ENCODE assay signal across 1 fruit fly cellular context in genomic region chrX:9664426-9664825, dm6.
TF ChIP-seq lines count a peak whose summit lies in the region.

No protein-coding gene starts in this region.

TF ChIP-seq in whole organism, embryonic, 481 proteins besides CTCF, POLR2A, EP300 and RAD21 (continued from another document and continues in another):
- TF ChIP-seq CG3281 (GFP tag; optimal IDR thresholded peaks at IDR 0.05; lab: Kevin White, UChicago), result peak; percentile 59
- TF ChIP-seq GATAe (GFP tag; conservative IDR thresholded peaks at IDR 0.05; lab: Robert Waterston, UW), result no peak
- TF ChIP-seq croc (GFP tag; conservative IDR thresholded peaks at IDR 0.05; lab: Robert Waterston, UW), result no peak
- TF ChIP-seq CG31388 (GFP tag; optimal IDR thresholded peaks at IDR 0.05; lab: Kevin White, UChicago), result no peak
- no peak for TF ChIP-seq eve (GFP tag; optimal IDR thresholded peaks at IDR 0.05; lab: Kevin White, UChicago)
- peak; percentile 58 for TF ChIP-seq Fer3 (tag; optimal IDR thresholded peaks at IDR 0.05; lab: Kevin White, UChicago)
- TF ChIP-seq Tbp (GFP tag; optimal IDR thresholded peaks at IDR 0.05; lab: Kevin White, UChicago), result no peak
- peak; percentile 42; the same call in 1 of the 3 replicates for TF ChIP-seq otp (GFP tag; IDR thresholded peaks at IDR 0.05; lab: Robert Waterston, UW)
- no peak for TF ChIP-seq Lim3 (GFP tag; IDR thresholded peaks at IDR 0.05; lab: Robert Waterston, UW)
- TF ChIP-seq yki (optimal IDR thresholded peaks at IDR 0.05; lab: Kevin White, UChicago), result no peak
- no peak for TF ChIP-seq CG12942 (GFP tag; optimal IDR thresholded peaks at IDR 0.05; lab: Kevin White, UChicago)
- peak; percentile 14 for TF ChIP-seq fd3F (GFP tag; optimal IDR thresholded peaks at IDR 0.05; lab: Kevin White, UChicago)
- TF ChIP-seq NC2β (GFP tag; optimal IDR thresholded peaks at IDR 0.05; lab: Kevin White, UChicago), result peak; percentile 12
- no peak for TF ChIP-seq dan (GFP tag; IDR thresholded peaks at IDR 0.05; lab: Robert Waterston, UW)
- TF ChIP-seq fd64A (GFP tag; optimal IDR thresholded peaks at IDR 0.05; lab: Kevin White, UChicago), result no peak
- no peak for TF ChIP-seq CG14965 (GFP tag; optimal IDR thresholded peaks at IDR 0.05; lab: Kevin White, UChicago; ENCODE audit: borderline replicate concordance)
- TF ChIP-seq gro (GFP tag; optimal IDR thresholded peaks at IDR 0.05; lab: Kevin White, UChicago), result no peak
- TF ChIP-seq ttk (GFP tag; IDR thresholded peaks at IDR 0.05; lab: Robert Waterston, UW), result no peak
- peak; percentile 51 for TF ChIP-seq CG13424 (tag; optimal IDR thresholded peaks at IDR 0.05; lab: Kevin White, UChicago)
- peak; percentile 48 for TF ChIP-seq CG12659 (GFP tag; optimal IDR thresholded peaks at IDR 0.05; lab: Kevin White, UChicago)
- no peak for TF ChIP-seq Max (GFP tag; optimal IDR thresholded peaks at IDR 0.05; lab: Kevin White, UChicago)
- 0 out of 2 replicates have a peak, but pooled peaks have one; percentile 12 for TF ChIP-seq al (GFP tag; IDR thresholded peaks at IDR 0.05; lab: Robert Waterston, UW)
- TF ChIP-seq Hmx (GFP tag; optimal IDR thresholded peaks at IDR 0.05; lab: Kevin White, UChicago), result no peak
- TF ChIP-seq bigmax (GFP tag; optimal IDR thresholded peaks at IDR 0.05; lab: Kevin White, UChicago), result no peak
- peak in 1 of 3 experiments; percentile 31 for TF ChIP-seq lola (GFP tag; optimal IDR thresholded peaks at IDR 0.05; lab: Kevin White, UChicago)
- peak; percentile 54 for TF ChIP-seq CG10979 (tag; optimal IDR thresholded peaks at IDR 0.05; lab: Kevin White, UChicago)
- peak; percentile 82 for TF ChIP-seq sens (GFP tag; lab: Kevin White, UChicago)
- no peak for TF ChIP-seq CG1603 (tag; optimal IDR thresholded peaks at IDR 0.05; lab: Kevin White, UChicago)
- TF ChIP-seq CG6813 (GFP tag; optimal IDR thresholded peaks at IDR 0.05; lab: Kevin White, UChicago), result peak; percentile 28
- peak; percentile 15 for TF ChIP-seq CG17802 (tag; optimal IDR thresholded peaks at IDR 0.05; lab: Kevin White, UChicago)
- TF ChIP-seq CG14667 (GFP tag; IDR thresholded peaks at IDR 0.05; lab: Robert Waterston, UW), result no peak
- TF ChIP-seq CG4854 (GFP tag; optimal IDR thresholded peaks at IDR 0.05; lab: Kevin White, UChicago), result no peak
- peak; percentile 62 for TF ChIP-seq CG18262 (tag; optimal IDR thresholded peaks at IDR 0.05; lab: Kevin White, UChicago)
- no peak for TF ChIP-seq sc (optimal IDR thresholded peaks at IDR 0.05; lab: Kevin White, UChicago)
- peak; percentile 22 for TF ChIP-seq sc (GFP tag; optimal IDR thresholded peaks at IDR 0.05; lab: Kevin White, UChicago)
- no peak for TF ChIP-seq toy (GFP tag; IDR thresholded peaks at IDR 0.05; lab: Robert Waterston, UW)
- TF ChIP-seq ind (GFP tag; optimal IDR thresholded peaks at IDR 0.05; lab: Kevin White, UChicago), result peak; percentile 41
- TF ChIP-seq CG8924 (tag; optimal IDR thresholded peaks at IDR 0.05; lab: Kevin White, UChicago), result peak; percentile 68
- TF ChIP-seq ftz-f1 (GFP tag; optimal IDR thresholded peaks at IDR 0.05; lab: Kevin White, UChicago), result no peak
- no peak for TF ChIP-seq Dfd (GFP tag; optimal IDR thresholded peaks at IDR 0.05; lab: Kevin White, UChicago)
- TF ChIP-seq Rfx (GFP tag; IDR thresholded peaks at IDR 0.05; lab: Robert Waterston, UW), result peak; percentile 58; the same call in 1 of the 2 replicates
- TF ChIP-seq Fer1 (GFP tag; optimal IDR thresholded peaks at IDR 0.05; lab: Kevin White, UChicago), result peak; percentile 59
- TF ChIP-seq inv (GFP tag; IDR thresholded peaks at IDR 0.05; lab: Robert Waterston, UW; ENCODE audit: partially characterized antibody), result no peak
- TF ChIP-seq CG1832 (GFP tag; optimal IDR thresholded peaks at IDR 0.05; lab: Kevin White, UChicago), result no peak
- peak; percentile 53 for TF ChIP-seq schlank (tag; optimal IDR thresholded peaks at IDR 0.05; lab: Kevin White, UChicago)
- TF ChIP-seq CG32767 (GFP tag; IDR thresholded peaks at IDR 0.05; lab: Robert Waterston, UW), result peak; percentile 33; the same call in 1 of the 2 replicates
- peak; percentile 36 for TF ChIP-seq Dek (tag; optimal IDR thresholded peaks at IDR 0.05; lab: Kevin White, UChicago)
- no peak for TF ChIP-seq oc (tag; optimal IDR thresholded peaks at IDR 0.05; lab: Kevin White, UChicago)
- TF ChIP-seq CG31365 (tag; optimal IDR thresholded peaks at IDR 0.05; lab: Kevin White, UChicago), result no peak
- no peak for TF ChIP-seq ash1 (GFP tag; optimal IDR thresholded peaks at IDR 0.05; lab: Kevin White, UChicago)
- TF ChIP-seq BtbVII (GFP tag; optimal IDR thresholded peaks at IDR 0.05; lab: Kevin White, UChicago), result no peak
- no peak for TF ChIP-seq cad (GFP tag; optimal IDR thresholded peaks at IDR 0.05; lab: Kevin White, UChicago)
- TF ChIP-seq ssp (GFP tag; IDR thresholded peaks at IDR 0.05; lab: Robert Waterston, UW), result no peak
- TF ChIP-seq CG4328 (GFP tag; optimal IDR thresholded peaks at IDR 0.05; lab: Kevin White, UChicago), result no peak
- peak; percentile 13 for TF ChIP-seq pho (GFP tag; optimal IDR thresholded peaks at IDR 0.05; lab: Kevin White, UChicago)
- peak; percentile 37 for TF ChIP-seq ewg (GFP tag; optimal IDR thresholded peaks at IDR 0.05; lab: Kevin White, UChicago)
- no peak for TF ChIP-seq Sry-δ (GFP tag; optimal IDR thresholded peaks at IDR 0.05; lab: Kevin White, UChicago)
- no peak for TF ChIP-seq Gug (GFP tag; IDR thresholded peaks at IDR 0.05; lab: Robert Waterston, UW)
- no peak for TF ChIP-seq CG8359 (GFP tag; optimal IDR thresholded peaks at IDR 0.05; lab: Kevin White, UChicago; ENCODE audit: borderline replicate concordance)
- TF ChIP-seq HmgZ (tag; optimal IDR thresholded peaks at IDR 0.05; lab: Kevin White, UChicago), result peak; percentile 25
- peak; percentile 14 for TF ChIP-seq shn (GFP tag; optimal IDR thresholded peaks at IDR 0.05; lab: Kevin White, UChicago)
- peak; percentile 44; the same call in 1 of the 2 replicates for TF ChIP-seq Atf6 (GFP tag; IDR thresholded peaks at IDR 0.05; lab: Robert Waterston, UW)
- TF ChIP-seq caup (GFP tag; optimal IDR thresholded peaks at IDR 0.05; lab: Kevin White, UChicago; ENCODE audit: severe bottlenecking), result peak; percentile 9
- TF ChIP-seq az2 (GFP tag; optimal IDR thresholded peaks at IDR 0.05; lab: Kevin White, UChicago), result peak; percentile 31
- TF ChIP-seq twi (tag; optimal IDR thresholded peaks at IDR 0.05; lab: Kevin White, UChicago), result no peak
- TF ChIP-seq Hr39 (optimal IDR thresholded peaks at IDR 0.05; lab: Kevin White, UChicago), result no peak
- peak; percentile 77 for TF ChIP-seq unpg (GFP tag; optimal IDR thresholded peaks at IDR 0.05; lab: Kevin White, UChicago)
- TF ChIP-seq nmo (GFP tag; optimal IDR thresholded peaks at IDR 0.05; lab: Kevin White, UChicago), result no peak
- TF ChIP-seq CG5180 (GFP tag; optimal IDR thresholded peaks at IDR 0.05; lab: Kevin White, UChicago), result no peak
- TF ChIP-seq CG8388 (GFP tag; optimal IDR thresholded peaks at IDR 0.05; lab: Kevin White, UChicago), result peak; percentile 67
- peak; percentile 18 for TF ChIP-seq CG1529 (GFP tag; optimal IDR thresholded peaks at IDR 0.05; lab: Kevin White, UChicago)
- TF ChIP-seq Blimp-1 (GFP tag; optimal IDR thresholded peaks at IDR 0.05; lab: Kevin White, UChicago), result no peak
- TF ChIP-seq HLH3B (GFP tag; IDR thresholded peaks at IDR 0.05; lab: Robert Waterston, UW), result 0 out of 2 replicates have a peak, but pooled peaks have one; percentile 39
- TF ChIP-seq CG12236 (GFP tag; optimal IDR thresholded peaks at IDR 0.05; lab: Kevin White, UChicago), result no peak
- no peak for TF ChIP-seq CG15514 (GFP tag; optimal IDR thresholded peaks at IDR 0.05; lab: Kevin White, UChicago)
- no peak for TF ChIP-seq CG15479 (GFP tag; optimal IDR thresholded peaks at IDR 0.05; lab: Kevin White, UChicago)
- peak; percentile 41 for TF ChIP-seq fd96Cb (tag; optimal IDR thresholded peaks at IDR 0.05; lab: Kevin White, UChicago)
- TF ChIP-seq Doc3 (GFP tag; IDR thresholded peaks at IDR 0.05; lab: Robert Waterston, UW; ENCODE audit: partially characterized antibody), result no peak
- no peak for TF ChIP-seq Abd-B (GFP tag; optimal IDR thresholded peaks at IDR 0.05; lab: Kevin White, UChicago)
- no peak for TF ChIP-seq Mad (GFP tag; optimal IDR thresholded peaks at IDR 0.05; lab: Kevin White, UChicago)
- no peak for TF ChIP-seq ham (GFP tag; IDR thresholded peaks at IDR 0.05; lab: Robert Waterston, UW)
- TF ChIP-seq CG4360 (GFP tag; IDR thresholded peaks at IDR 0.05; lab: Robert Waterston, UW), result no peak
- no peak for TF ChIP-seq CkIIα-i1 (GFP tag; IDR thresholded peaks at IDR 0.05; lab: Robert Waterston, UW)
- peak; percentile 38; the same call in 1 of the 2 replicates for TF ChIP-seq CG10366 (GFP tag; IDR thresholded peaks at IDR 0.05; lab: Robert Waterston, UW)
- peak; percentile 41 for TF ChIP-seq CG9817 (tag; optimal IDR thresholded peaks at IDR 0.05; lab: Kevin White, UChicago)
- no peak for TF ChIP-seq CG5953 (GFP tag; IDR thresholded peaks at IDR 0.05; lab: Robert Waterston, UW)
- peak; percentile 32 for TF ChIP-seq CG4820 (GFP tag; optimal IDR thresholded peaks at IDR 0.05; lab: Kevin White, UChicago)
- no peak for TF ChIP-seq CG16779 (GFP tag; IDR thresholded peaks at IDR 0.05; lab: Robert Waterston, UW)
- TF ChIP-seq pfk (GFP tag; optimal IDR thresholded peaks at IDR 0.05; lab: Kevin White, UChicago), result no peak
- TF ChIP-seq stwl (tag; optimal IDR thresholded peaks at IDR 0.05; lab: Kevin White, UChicago), result no peak
- peak; percentile 69 for TF ChIP-seq CG2120 (GFP tag; optimal IDR thresholded peaks at IDR 0.05; lab: Kevin White, UChicago)
- TF ChIP-seq HHEX (GFP tag; optimal IDR thresholded peaks at IDR 0.05; lab: Kevin White, UChicago), result peak; percentile 60
- no peak for TF ChIP-seq Dip2 (GFP tag; IDR thresholded peaks at IDR 0.05; lab: Robert Waterston, UW)
- no peak for TF ChIP-seq CG10321 (GFP tag; IDR thresholded peaks at IDR 0.05; lab: Robert Waterston, UW)
- TF ChIP-seq ci (GFP tag; IDR thresholded peaks at IDR 0.05; lab: Robert Waterston, UW), result peak; percentile 81
- TF ChIP-seq CG1233 (GFP tag; optimal IDR thresholded peaks at IDR 0.05; lab: Kevin White, UChicago), result peak; percentile 3
- TF ChIP-seq CG17912 (GFP tag; optimal IDR thresholded peaks at IDR 0.05; lab: Kevin White, UChicago), result no peak
- TF ChIP-seq slbo (GFP tag; IDR thresholded peaks at IDR 0.05; lab: Robert Waterston, UW), result peak; percentile 49
- TF ChIP-seq mirr (GFP tag; optimal IDR thresholded peaks at IDR 0.05; lab: Kevin White, UChicago), result no peak
- TF ChIP-seq Ets65A (GFP tag; lab: Kevin White, UChicago), result no peak
- peak; percentile 13 for TF ChIP-seq nerfin-1 (tag; optimal IDR thresholded peaks at IDR 0.05; lab: Kevin White, UChicago)
- TF ChIP-seq danr (GFP tag; IDR thresholded peaks at IDR 0.05; lab: Robert Waterston, UW), result no peak
- TF ChIP-seq NFAT (GFP tag; IDR thresholded peaks at IDR 0.05; lab: Robert Waterston, UW), result no peak
- TF ChIP-seq CG1792 (GFP tag; optimal IDR thresholded peaks at IDR 0.05; lab: Kevin White, UChicago), result peak; percentile 27
- peak; percentile 6 for TF ChIP-seq Spps (tag; optimal IDR thresholded peaks at IDR 0.05; lab: Kevin White, UChicago)
- TF ChIP-seq Sox102F (GFP tag; optimal IDR thresholded peaks at IDR 0.05; lab: Kevin White, UChicago), result no peak
- no peak for TF ChIP-seq cato (GFP tag; optimal IDR thresholded peaks at IDR 0.05; lab: Kevin White, UChicago; ENCODE audit: borderline replicate concordance)
- peak; percentile 46; the same call in 1 of the 2 replicates for TF ChIP-seq esg (GFP tag; conservative IDR thresholded peaks at IDR 0.05; lab: Robert Waterston, UW)
- TF ChIP-seq chinmo (GFP tag; IDR thresholded peaks at IDR 0.05; lab: Robert Waterston, UW; ENCODE audit: partially characterized antibody), result no peak
- TF ChIP-seq CG11695 (GFP tag; IDR thresholded peaks at IDR 0.05; lab: Robert Waterston, UW), result peak; percentile 37; the same call in 1 of the 3 replicates
- TF ChIP-seq sd (tag; optimal IDR thresholded peaks at IDR 0.05; lab: Kevin White, UChicago), result no peak
- TF ChIP-seq CG3163 (GFP tag; optimal IDR thresholded peaks at IDR 0.05; lab: Kevin White, UChicago), result no peak
- peak; percentile 19 for TF ChIP-seq zfh2 (GFP tag; optimal IDR thresholded peaks at IDR 0.05; lab: Kevin White, UChicago)
- peak; percentile 25 for TF ChIP-seq CG8089 (GFP tag; optimal IDR thresholded peaks at IDR 0.05; lab: Kevin White, UChicago)
- TF ChIP-seq cwo (GFP tag; optimal IDR thresholded peaks at IDR 0.05; lab: Kevin White, UChicago), result peak; percentile 25
- peak; percentile 40 for TF ChIP-seq org-1 (GFP tag; optimal IDR thresholded peaks at IDR 0.05; lab: Kevin White, UChicago)
- no peak for TF ChIP-seq CG12104 (GFP tag; optimal IDR thresholded peaks at IDR 0.05; lab: Kevin White, UChicago)
- no peak for TF ChIP-seq CG18011 (GFP tag; optimal IDR thresholded peaks at IDR 0.05; lab: Kevin White, UChicago)
- TF ChIP-seq CG17385 (GFP tag; optimal IDR thresholded peaks at IDR 0.05; lab: Kevin White, UChicago), result peak; percentile 58
- TF ChIP-seq CG12071 (GFP tag; optimal IDR thresholded peaks at IDR 0.05; lab: Kevin White, UChicago), result no peak
- peak; percentile 77 for TF ChIP-seq lab (GFP tag; optimal IDR thresholded peaks at IDR 0.05; lab: Kevin White, UChicago)
- peak; percentile 15 for TF ChIP-seq zen (tag; optimal IDR thresholded peaks at IDR 0.05; lab: Kevin White, UChicago)
- no peak for TF ChIP-seq ac (GFP tag; optimal IDR thresholded peaks at IDR 0.05; lab: Kevin White, UChicago)
- TF ChIP-seq gsb-n (tag; optimal IDR thresholded peaks at IDR 0.05; lab: Kevin White, UChicago), result no peak
- TF ChIP-seq CG15269 (tag; optimal IDR thresholded peaks at IDR 0.05; lab: Kevin White, UChicago), result peak; percentile 67
- TF ChIP-seq CG11504 (tag; optimal IDR thresholded peaks at IDR 0.05; lab: Kevin White, UChicago), result no peak
- no peak for TF ChIP-seq lov (optimal IDR thresholded peaks at IDR 0.05; lab: Kevin White, UChicago)
- TF ChIP-seq lov (GFP tag; IDR thresholded peaks at IDR 0.05; lab: Robert Waterston, UW), result no peak
- TF ChIP-seq D19A (tag; optimal IDR thresholded peaks at IDR 0.05; lab: Kevin White, UChicago), result peak; percentile 51
- no peak for TF ChIP-seq kay (GFP tag; optimal IDR thresholded peaks at IDR 0.05; lab: Kevin White, UChicago)
- no peak for TF ChIP-seq CG6854 (GFP tag; optimal IDR thresholded peaks at IDR 0.05; lab: Kevin White, UChicago)
- TF ChIP-seq wor (GFP tag; IDR thresholded peaks at IDR 0.05; lab: Robert Waterston, UW), result peak; percentile 30; the same call in 1 of the 2 replicates
- TF ChIP-seq CG13624 (GFP tag; optimal IDR thresholded peaks at IDR 0.05; lab: Kevin White, UChicago), result no peak
- TF ChIP-seq sens-2 (GFP tag; IDR thresholded peaks at IDR 0.05; lab: Robert Waterston, UW), result no peak
- TF ChIP-seq z (GFP tag; IDR thresholded peaks at IDR 0.05; lab: Robert Waterston, UW), result no peak
- no peak for TF ChIP-seq CG6683 (GFP tag; optimal IDR thresholded peaks at IDR 0.05; lab: Kevin White, UChicago)
